Worm (Caenorhabditis elegans) whole organism, L3 larva: Measurements from ENCODE around the gene rsp-8.

Source experiments
- ZK546.5 ChIP-seq: sonication (generic microtip); optimal IDR thresholded peaks from 2 replicates; lab custom pipeline; 2017; ENCODE audit warnings: missing biosample characterization, missing genetic modification characterization
- ama-1 ChIP-seq: fragments of 150-350 bp; optimal IDR thresholded peaks from 2 replicates; lab custom pipeline; 2018
- ceh-16 ChIP-seq: sonication (generic microtip); optimal IDR thresholded peaks from 2 replicates; lab custom pipeline; 2017; ENCODE audit warnings: missing biosample characterization, missing genetic modification characterization
- ceh-28 ChIP-seq: fragments of 150-350 bp; optimal IDR thresholded peaks from 2 replicates; lab custom pipeline; 2014; ENCODE audit warnings: missing biosample characterization, missing genetic modification reagents, missing genetic modification characterization
- ceh-9 ChIP-seq: sonication (generic microtip); optimal IDR thresholded peaks from 2 replicates; lab custom pipeline; 2018; ENCODE audit warnings: missing biosample characterization, missing genetic modification characterization
- daf-12 ChIP-seq: fragments of 150-350 bp; optimal IDR thresholded peaks from 2 replicates; lab custom pipeline; 2014; ENCODE audit warnings: missing biosample characterization, missing genetic modification reagents, missing genetic modification characterization
- egl-5 ChIP-seq: fragments of 150-350 bp; optimal IDR thresholded peaks from 2 replicates; lab custom pipeline; 2017; ENCODE audit warnings: missing biosample characterization, missing genetic modification reagents, missing genetic modification characterization, inconsistent platforms
- elt-2 ChIP-seq: sonication (generic microtip); optimal IDR thresholded peaks from 2 replicates; lab custom pipeline; 2016; ENCODE audit warnings: missing genetic modification reagents, mild to moderate bottlenecking, missing genetic modification characterization, missing compliant biosample characterization
- elt-3 ChIP-seq, 3 experiments: fragments of 150-350 bp in 1 of 3; sonication (generic microtip) in 2 of 3; optimal IDR thresholded peaks; 2 replicates in 2 of 3; 4 replicates in 1 of 3; lab custom pipeline; 2014 to 2017; ENCODE audit warnings: missing biosample characterization in 3 of 3, missing genetic modification characterization in 3 of 3
- eor-1 ChIP-seq, 2 experiments: fragments of 150-350 bp; optimal IDR thresholded peaks; 2 replicates each; lab custom pipeline; 2014 to 2018; ENCODE audit warnings: missing biosample characterization in 2 of 2, missing genetic modification characterization in 2 of 2
- fkh-10 ChIP-seq: sonication (generic microtip); optimal IDR thresholded peaks from 2 replicates; lab custom pipeline; 2017; ENCODE audit warnings: missing biosample characterization, missing genetic modification reagents, missing genetic modification characterization
- fos-1 ChIP-seq: fragments of 150-350 bp; optimal IDR thresholded peaks from 2 replicates; lab custom pipeline; 2014; ENCODE audit warnings: missing biosample characterization, missing genetic modification characterization
- jun-1 ChIP-seq: fragments of 150-350 bp; optimal IDR thresholded peaks from 2 replicates; lab custom pipeline; 2014; ENCODE audit warnings: missing biosample characterization, missing genetic modification reagents, missing genetic modification characterization
- lin-39 ChIP-seq: fragments of 150-350 bp; optimal IDR thresholded peaks from 2 replicates; lab custom pipeline; 2018; ENCODE audit warnings: missing biosample characterization, missing genetic modification reagents, missing genetic modification characterization
- lsy-12 ChIP-seq: sonication (generic microtip); optimal IDR thresholded peaks from 2 replicates; lab custom pipeline; 2016; ENCODE audit warnings: mild to moderate bottlenecking, missing genetic modification characterization, missing compliant biosample characterization
- nfya-1 ChIP-seq: sonication (generic microtip); optimal IDR thresholded peaks from 2 replicates; lab custom pipeline; 2017; ENCODE audit warnings: missing genetic modification characterization, mild to moderate bottlenecking, missing compliant biosample characterization, antibody characterized with exemption, moderate library complexity; ENCODE audit not compliant: insufficient read depth
- nhr-11 ChIP-seq: fragments of 150-350 bp; optimal IDR thresholded peaks from 2 replicates; lab custom pipeline; 2014; ENCODE audit warnings: missing biosample characterization, missing genetic modification characterization
- nhr-12 ChIP-seq: fragments of 150-350 bp; optimal IDR thresholded peaks from 2 replicates; lab custom pipeline; 2014; ENCODE audit warnings: missing biosample characterization, missing genetic modification characterization
- nhr-237 ChIP-seq: fragments of 150-350 bp; optimal IDR thresholded peaks from 2 replicates; lab custom pipeline; 2014; ENCODE audit warnings: missing biosample characterization, missing genetic modification characterization
- nhr-25 ChIP-seq: sonication (generic microtip); optimal IDR thresholded peaks from 2 replicates; lab custom pipeline; 2017; ENCODE audit warnings: missing biosample characterization, missing genetic modification characterization
- nhr-28 ChIP-seq: fragments of 150-350 bp; optimal IDR thresholded peaks from 2 replicates; lab custom pipeline; 2014; ENCODE audit warnings: missing biosample characterization, missing genetic modification characterization
- nhr-76 ChIP-seq: fragments of 150-350 bp; sonication (generic microtip); optimal IDR thresholded peaks from 5 replicates; lab custom pipeline; 2014; ENCODE audit warnings: missing biosample characterization, missing genetic modification characterization
- pha-4 ChIP-seq: fragments of 150-350 bp; optimal IDR thresholded peaks from 2 replicates; lab custom pipeline; 2014; ENCODE audit warnings: missing biosample characterization, missing genetic modification reagents, missing genetic modification characterization
- pqm-1 ChIP-seq: fragments of 150-350 bp; optimal IDR thresholded peaks from 2 replicates; lab custom pipeline; 2017; ENCODE audit warnings: missing biosample characterization, missing genetic modification characterization, inconsistent platforms
- sea-2 ChIP-seq: fragments of 150-350 bp; sonication (generic microtip); optimal IDR thresholded peaks from 4 replicates; lab custom pipeline; 2014; ENCODE audit warnings: missing biosample characterization, missing genetic modification reagents, missing genetic modification characterization
- skn-1 ChIP-seq: fragments of 150-350 bp; optimal IDR thresholded peaks from 2 replicates; lab custom pipeline; 2014; ENCODE audit warnings: missing biosample characterization, missing genetic modification characterization
- tbx-2 ChIP-seq: sonication (generic microtip); optimal IDR thresholded peaks from 2 replicates; lab custom pipeline; 2016; ENCODE audit warnings: mild to moderate bottlenecking, missing genetic modification characterization, missing compliant biosample characterization
- unc-39 ChIP-seq: sonication (generic microtip); optimal IDR thresholded peaks from 4 replicates; lab custom pipeline; 2017; ENCODE audit warnings: missing biosample characterization, missing genetic modification characterization
- unc-62 ChIP-seq: fragments of 150-350 bp; sonication (generic microtip); optimal IDR thresholded peaks from 4 replicates; lab custom pipeline; 2014; ENCODE audit warnings: missing biosample characterization, missing genetic modification reagents, missing genetic modification characterization
- zag-1 ChIP-seq: fragments of 150-350 bp; optimal IDR thresholded peaks from 2 replicates; lab custom pipeline; 2014; ENCODE audit warnings: missing biosample characterization, missing genetic modification characterization
- ztf-11 ChIP-seq: fragments of 150-350 bp; optimal IDR thresholded peaks from 2 replicates; lab custom pipeline; 2014; ENCODE audit warnings: missing biosample characterization, missing genetic modification characterization

The rsp-8 gene

ce11 chrIII:11856852-11857251 lies 30.6 kb downstream of the rsp-8 start:
- TF ChIP-seq nhr-237 (tag; lab: Kevin White, UChicago) (no peak), jun-1 (tag; lab: Kevin White, UChicago) (no peak), tbx-2 (no peak), ztf-11 (tag; lab: Kevin White, UChicago) (no peak), unc-39 (tag; lab: Kevin White, UChicago) (no peak), elt-3 (tag; optimal IDR thresholded peaks at IDR 0.05; lab: Kevin White, UChicago) (no peak), ceh-16 (tag; lab: Kevin White, UChicago) (no peak), lsy-12 (tag; lab: Kevin White, UChicago) (no peak), sea-2 (no peak), pqm-1 (no peak), fkh-10 (GFP tag; lab: Kevin White, UChicago) (no peak), zag-1 (tag; lab: Kevin White, UChicago) (no peak), nhr-28 (tag; lab: Kevin White, UChicago) (no peak), nhr-12 (tag; lab: Kevin White, UChicago) (no peak), unc-62 (GFP tag; lab: Kevin White, UChicago) (no peak), pha-4 (tag; lab: Kevin White, UChicago) (no peak), lin-39 (tag; lab: Kevin White, UChicago) (no peak), fos-1 (tag; lab: Kevin White, UChicago) (no peak), ceh-9 (tag; lab: Kevin White, UChicago) (no peak), nfya-1 (tag; lab: Kevin White, UChicago) (no peak)

DNA sequence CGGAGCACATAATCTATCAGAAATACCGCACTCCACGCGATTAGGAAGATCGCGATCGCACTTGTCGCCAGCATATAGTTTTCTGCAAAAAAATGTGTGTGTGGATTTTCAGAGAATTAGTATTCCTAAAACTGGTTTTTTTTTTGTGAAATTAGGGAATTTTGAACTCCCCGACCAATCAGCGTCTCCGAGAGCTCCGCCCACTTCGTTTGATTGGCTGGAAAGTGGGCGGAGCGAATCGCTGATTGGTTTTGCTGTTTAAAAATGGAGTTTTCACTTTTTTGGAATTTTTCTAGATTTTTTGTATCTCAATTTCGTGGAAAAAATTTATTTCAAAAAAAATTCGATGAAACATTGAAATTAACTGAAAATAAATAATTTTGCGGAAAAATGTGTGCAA lies 34.9 kb downstream of the rsp-8 start:
- TF ChIP-seq nfya-1 (tag; lab: Kevin White, UChicago) = peak; percentile 97
- TF ChIP-seq nhr-11 (tag; lab: Kevin White, UChicago) = no peak

DNA sequence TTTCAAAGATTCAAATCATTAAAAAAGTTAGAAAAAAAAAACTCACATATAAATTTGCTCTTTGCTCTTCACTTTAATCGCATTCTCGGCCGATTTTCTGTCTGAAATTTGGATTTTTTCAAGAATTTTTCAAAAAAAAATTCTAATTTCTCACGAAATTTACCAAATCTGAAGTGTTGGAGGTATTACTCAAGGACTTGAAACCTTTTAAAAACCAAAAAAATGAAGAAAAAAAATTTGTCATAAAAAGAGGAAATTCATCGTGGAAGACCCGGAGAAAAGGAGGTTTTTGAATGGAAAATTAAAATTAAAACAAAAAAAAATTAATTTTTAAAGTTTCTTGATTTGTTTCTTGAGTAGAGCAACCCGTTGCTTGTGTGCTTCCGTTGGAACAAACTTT lies 35.9 kb downstream of the rsp-8 start, which contains the start of gene Y56A3A.2:
TSS of gene Y56A3A.2 (minus strand) at position 101 of the 400 bp plus-strand sequence.
- no peak for TF ChIP-seq nhr-11 (tag; lab: Kevin White, UChicago)
- TF ChIP-seq nhr-12 (tag; lab: Kevin White, UChicago) = no peak
- TF ChIP-seq elt-3 (tag; optimal IDR thresholded peaks at IDR 0.05; lab: Kevin White, UChicago) = no peak
- no peak for TF ChIP-seq skn-1 (tag; lab: Kevin White, UChicago)
- no peak for TF ChIP-seq ceh-28
- TF ChIP-seq tbx-2 = no peak
- TF ChIP-seq nhr-28 (tag; lab: Kevin White, UChicago) = no peak
- TF ChIP-seq eor-1 (tag; optimal IDR thresholded peaks at IDR 0.05; lab: Kevin White, UChicago) = no peak
- no peak for TF ChIP-seq pha-4 (tag; lab: Kevin White, UChicago)
- TF ChIP-seq lin-39 (tag; lab: Kevin White, UChicago) = no peak
- TF ChIP-seq fkh-10 (GFP tag; lab: Kevin White, UChicago) = no peak
- TF ChIP-seq ama-1 = no peak
- no peak for TF ChIP-seq egl-5 (tag; lab: Kevin White, UChicago)
- TF ChIP-seq nhr-25 (tag; lab: Kevin White, UChicago) = no peak
- no peak for TF ChIP-seq ZK546.5 (tag; lab: Kevin White, UChicago)
- TF ChIP-seq nhr-76 (tag; lab: Kevin White, UChicago) = no peak
- no peak for TF ChIP-seq lsy-12 (tag; lab: Kevin White, UChicago)
- TF ChIP-seq ztf-11 (tag; lab: Kevin White, UChicago) = no peak

DNA sequence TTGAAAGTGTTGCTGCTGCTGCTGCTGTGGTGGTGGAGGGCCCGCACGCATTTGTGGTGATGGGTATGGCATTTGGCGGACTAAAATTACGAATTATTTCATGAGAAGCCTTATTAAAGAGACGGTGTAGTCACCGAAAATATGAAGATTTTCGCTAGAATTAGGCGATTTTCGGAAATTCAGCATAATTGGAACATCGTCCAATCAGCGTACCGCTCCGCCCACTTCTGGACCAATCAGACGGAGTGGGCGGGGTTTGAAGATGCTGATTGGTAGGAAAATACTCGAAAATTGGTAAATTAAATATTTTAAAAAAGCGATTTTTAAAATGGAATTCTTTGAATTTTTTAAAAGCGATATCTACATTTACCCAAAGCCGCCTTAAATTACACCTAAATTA lies 39.9 kb downstream of the rsp-8 start:
- TF ChIP-seq nfya-1 (tag; lab: Kevin White, UChicago) (peak; percentile 64), daf-12 (tag; lab: Kevin White, UChicago) (no peak), ceh-28 (no peak)

DNA sequence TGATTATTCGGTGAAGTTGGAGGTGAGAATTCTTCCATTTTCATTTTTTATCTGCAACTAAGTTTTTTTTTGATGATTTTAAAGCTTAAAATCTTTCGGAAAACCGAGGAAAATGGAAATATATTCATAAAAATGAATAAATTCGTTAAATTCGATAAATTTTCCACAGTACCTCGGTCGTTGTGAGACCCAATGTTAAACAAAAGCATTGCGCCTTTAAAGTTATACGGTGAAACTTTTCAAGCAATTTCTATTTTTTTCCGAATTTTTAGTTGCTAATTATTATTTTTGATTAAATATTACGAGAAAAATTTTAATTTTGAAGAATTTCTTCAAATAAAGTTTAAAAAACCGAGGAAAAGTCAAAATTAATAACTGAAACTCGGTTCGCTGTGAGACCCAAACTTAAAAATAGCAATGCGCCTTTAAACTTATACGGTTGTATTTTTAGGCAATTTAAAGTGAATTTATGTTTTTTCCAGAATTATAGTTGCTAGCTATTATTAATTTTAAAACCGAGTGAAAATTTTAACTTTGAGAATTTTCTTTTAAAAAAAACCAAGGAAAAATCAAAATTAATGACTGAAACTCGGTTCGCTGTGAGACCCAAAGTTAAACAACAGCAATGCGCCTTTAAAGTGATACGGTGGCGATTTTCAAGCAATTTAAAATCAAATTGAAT lies 43.2 kb downstream of the rsp-8 start, which contains the start of gene taf-12:
TSS of gene taf-12 (minus strand) at position 51 of the 682 bp plus-strand sequence.
- TF ChIP-seq ztf-11 (tag; lab: Kevin White, UChicago) = no peak
- no peak for TF ChIP-seq elt-2
- TF ChIP-seq nhr-76 (tag; lab: Kevin White, UChicago) = no peak
